Worm (Caenorhabditis elegans) whole organism, L1 larva: ENCODE results near the gene ZK813.1.

ENCODE experiments used
- Y116A8C.19 ChIP-seq: sonication (generic microtip); optimal IDR thresholded peaks from 2 replicates; lab custom pipeline; 2016; ENCODE audit warnings: missing compliant biosample characterization, missing genetic modification characterization, borderline replicate concordance
- aha-1 ChIP-seq: fragments of 150-350 bp; optimal IDR thresholded peaks from 2 replicates; lab custom pipeline; 2014; ENCODE audit warnings: missing biosample characterization, missing genetic modification characterization
- alr-1 ChIP-seq: fragments of 200-800 bp; sonication (Bioruptor generic); optimal IDR thresholded peaks from 2 replicates; lab custom pipeline; 2018; ENCODE audit warnings: borderline replicate concordance, mild to moderate bottlenecking, missing genetic modification characterization, missing compliant biosample characterization
- aly-2 ChIP-seq: fragments of 150-350 bp; optimal IDR thresholded peaks from 2 replicates; lab custom pipeline; 2014; ENCODE audit warnings: missing biosample characterization, missing genetic modification characterization
- blmp-1 ChIP-seq: fragments of 150-350 bp; optimal IDR thresholded peaks from 2 replicates; lab custom pipeline; 2014; ENCODE audit warnings: missing biosample characterization, missing genetic modification characterization
- ceh-8 ChIP-seq: fragments of 200-800 bp; sonication (Bioruptor generic); optimal IDR thresholded peaks from 2 replicates; lab custom pipeline; 2018; ENCODE audit warnings: mild to moderate bottlenecking, missing genetic modification characterization, moderate library complexity, missing compliant biosample characterization
- ceh-82 ChIP-seq, 3 experiments: fragments of 150-350 bp in 1 of 3; sonication (generic microtip) in 2 of 3; optimal IDR thresholded peaks; 2 replicates each; lab custom pipeline; 2014 to 2017; ENCODE audit warnings: missing biosample characterization in 3 of 3, missing genetic modification characterization in 3 of 3
- ceh-90 ChIP-seq: sonication (generic microtip); optimal IDR thresholded peaks from 2 replicates; lab custom pipeline; 2016; ENCODE audit warnings: missing genetic modification characterization, missing compliant biosample characterization
- ces-1 ChIP-seq: fragments of 150-350 bp; optimal IDR thresholded peaks from 2 replicates; lab custom pipeline; 2014; ENCODE audit warnings: missing biosample characterization, missing genetic modification reagents, missing genetic modification characterization
- dsc-1 ChIP-seq: sonication (generic microtip); optimal IDR thresholded peaks from 2 replicates; lab custom pipeline; 2016; ENCODE audit warnings: mild to moderate bottlenecking, missing genetic modification characterization, missing compliant biosample characterization
- efl-1 ChIP-seq, 4 experiments: fragments of 150-350 bp; optimal IDR thresholded peaks in 3 of 4; peaks in 1 of 4; 1 replicate in 1 of 4; 2 replicates in 3 of 4; lab custom pipeline; 2014; ENCODE audit warnings: missing biosample characterization in 2 of 4, missing genetic modification characterization in 2 of 4, missing genetic modification reagents in 2 of 4
- fkh-10 ChIP-seq: sonication (generic microtip); optimal IDR thresholded peaks from 2 replicates; lab custom pipeline; 2017; ENCODE audit warnings: missing biosample characterization, missing genetic modification reagents, missing genetic modification characterization
- fkh-8 ChIP-seq: sonication (generic microtip); optimal IDR thresholded peaks from 2 replicates; lab custom pipeline; 2016; ENCODE audit warnings: mild to moderate bottlenecking, missing genetic modification characterization, missing compliant biosample characterization
- irx-1 ChIP-seq: sonication (generic microtip); optimal IDR thresholded peaks from 2 replicates; lab custom pipeline; 2016; ENCODE audit warnings: missing genetic modification characterization, missing compliant biosample characterization
- jun-1 ChIP-seq: fragments of 150-350 bp; optimal IDR thresholded peaks from 2 replicates; lab custom pipeline; 2014; ENCODE audit warnings: missing biosample characterization, missing genetic modification reagents, missing genetic modification characterization
- lin-13 ChIP-seq: fragments of 150-350 bp; optimal IDR thresholded peaks from 2 replicates; lab custom pipeline; 2014; ENCODE audit warnings: missing biosample characterization, missing genetic modification reagents, missing genetic modification characterization
- lin-14 ChIP-seq: fragments of 200-800 bp; sonication (Bioruptor generic); optimal IDR thresholded peaks from 2 replicates; lab custom pipeline; 2018; ENCODE audit warnings: mild to moderate bottlenecking, missing genetic modification characterization, moderate library complexity, missing compliant biosample characterization
- lin-35 ChIP-seq, 2 experiments: fragments of 150-350 bp; optimal IDR thresholded peaks; 2 replicates each; lab custom pipeline; 2014; ENCODE audit warnings: missing biosample characterization in 2 of 2, missing genetic modification characterization in 2 of 2, missing genetic modification reagents in 2 of 2
- lin-39 ChIP-seq: fragments of 150-350 bp; optimal IDR thresholded peaks from 2 replicates; lab custom pipeline; 2014; ENCODE audit warnings: missing biosample characterization, missing genetic modification reagents, missing genetic modification characterization
- lir-3 ChIP-seq: sonication (generic microtip); optimal IDR thresholded peaks from 2 replicates; lab custom pipeline; 2016; ENCODE audit warnings: mild to moderate bottlenecking, missing genetic modification characterization, moderate library complexity, missing compliant biosample characterization; ENCODE audit not compliant: poor library complexity
- nhr-28 ChIP-seq: fragments of 150-350 bp; optimal IDR thresholded peaks from 2 replicates; lab custom pipeline; 2014; ENCODE audit warnings: missing biosample characterization, missing genetic modification characterization
- nhr-71 ChIP-seq: sonication (generic microtip); optimal IDR thresholded peaks from 2 replicates; lab custom pipeline; 2016; ENCODE audit warnings: mild to moderate bottlenecking, missing genetic modification characterization, moderate library complexity, missing compliant biosample characterization
- nhr-77 ChIP-seq: fragments of 150-350 bp; optimal IDR thresholded peaks from 2 replicates; lab custom pipeline; 2014; ENCODE audit warnings: missing biosample characterization, missing genetic modification characterization
- nhr-90 ChIP-seq: sonication (generic microtip); optimal IDR thresholded peaks from 2 replicates; lab custom pipeline; 2016; ENCODE audit warnings: mild to moderate bottlenecking, missing genetic modification characterization, missing compliant biosample characterization; ENCODE audit not compliant: poor library complexity
- rnt-1 ChIP-seq: sonication (generic microtip); optimal IDR thresholded peaks from 2 replicates; lab custom pipeline; 2016; ENCODE audit warnings: mild to moderate bottlenecking, missing genetic modification characterization, moderate library complexity, missing compliant biosample characterization
- skn-1 ChIP-seq: fragments of 150-350 bp; optimal IDR thresholded peaks from 2 replicates; lab custom pipeline; 2014; ENCODE audit warnings: missing biosample characterization, missing genetic modification characterization
- snpc-4 ChIP-seq: fragments of 150-350 bp; optimal IDR thresholded peaks from 2 replicates; lab custom pipeline; 2014; ENCODE audit warnings: missing biosample characterization, missing genetic modification characterization
- snu-23 ChIP-seq: sonication (generic microtip); optimal IDR thresholded peaks from 2 replicates; lab custom pipeline; 2016; ENCODE audit warnings: missing genetic modification characterization, missing compliant biosample characterization
- sox-4 ChIP-seq: sonication (generic microtip); optimal IDR thresholded peaks from 2 replicates; lab custom pipeline; 2016; ENCODE audit warnings: missing genetic modification characterization, missing compliant biosample characterization
- unc-30 ChIP-seq: sonication (generic microtip); optimal IDR thresholded peaks from 2 replicates; lab custom pipeline; 2017; ENCODE audit warnings: missing biosample characterization, missing genetic modification characterization
- unc-62 ChIP-seq: fragments of 150-350 bp; optimal IDR thresholded peaks from 2 replicates; lab custom pipeline; 2014; ENCODE audit warnings: missing biosample characterization, missing genetic modification reagents, missing genetic modification characterization
- vab-15 ChIP-seq: sonication (generic microtip); optimal IDR thresholded peaks from 2 replicates; lab custom pipeline; 2017; ENCODE audit warnings: missing genotype, mild to moderate bottlenecking, missing genetic modification characterization, missing compliant biosample characterization
- xbp-1 ChIP-seq: sonication (generic microtip); optimal IDR thresholded peaks from 2 replicates; lab custom pipeline; 2016; ENCODE audit warnings: missing genetic modification characterization, missing compliant biosample characterization
- zag-1 ChIP-seq: fragments of 150-350 bp; optimal IDR thresholded peaks from 2 replicates; lab custom pipeline; 2014; ENCODE audit warnings: missing biosample characterization, missing genetic modification characterization
- zip-4 ChIP-seq: fragments of 200-800 bp; sonication (Bioruptor generic); optimal IDR thresholded peaks from 2 replicates; lab custom pipeline; 2018; ENCODE audit warnings: mild to moderate bottlenecking, missing genetic modification characterization, moderate library complexity, missing compliant biosample characterization
- ztf-4 ChIP-seq: fragments of 150-350 bp; optimal IDR thresholded peaks from 2 replicates; lab custom pipeline; 2014; ENCODE audit warnings: missing biosample characterization, missing genetic modification characterization

The ZK813.1 gene

DNA sequence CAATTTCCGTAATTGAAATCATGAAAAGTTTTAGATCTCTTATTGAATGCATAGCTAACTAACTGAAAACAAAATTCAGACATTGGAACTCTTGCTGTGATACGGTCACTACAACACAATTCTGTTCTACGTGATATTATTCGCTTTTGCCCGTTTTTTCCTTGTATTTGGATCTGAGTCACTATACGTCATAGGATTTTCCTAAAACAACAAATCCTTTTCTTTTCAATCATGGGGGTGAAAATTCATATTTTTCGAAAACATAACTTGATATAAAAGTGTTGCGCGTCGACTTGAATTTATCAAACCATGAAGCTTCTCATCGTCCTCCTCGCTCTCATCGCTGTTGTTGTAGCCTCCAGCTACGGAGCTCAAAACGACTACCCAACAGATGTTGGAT lies at the start of gene ZK813.1:
Gene ZK813.1 (plus strand): TSS at position 301 of the 400 bp plus-strand sequence.
- no peak for TF ChIP-seq nhr-77 (tag; lab: Kevin White, UChicago)
- no peak for TF ChIP-seq zag-1
- TF ChIP-seq zip-4 (GFP tag; lab: Kevin White, UChicago), result no peak
- no peak for TF ChIP-seq rnt-1 (tag; lab: Kevin White, UChicago)
- TF ChIP-seq nhr-71, result no peak
- no peak for TF ChIP-seq unc-30 (tag; lab: Kevin White, UChicago)
- no peak for TF ChIP-seq ces-1
- no peak for TF ChIP-seq blmp-1 (tag; lab: Kevin White, UChicago)
- TF ChIP-seq fkh-8 (tag; lab: Kevin White, UChicago), result no peak
- no peak for TF ChIP-seq xbp-1 (tag; lab: Kevin White, UChicago)
- TF ChIP-seq unc-62, result no peak
- TF ChIP-seq lir-3, result no peak
- TF ChIP-seq lin-13, result no peak
- TF ChIP-seq alr-1 (tag; lab: Kevin White, UChicago), result no peak

- peak; percentile 70 for TF ChIP-seq blmp-1 (tag; lab: Kevin White, UChicago)
- TF ChIP-seq vab-15 (tag; lab: Kevin White, UChicago), result no peak
Measured at ce11 chrX:3396735-3397134, 49.4 kb upstream of the ZK813.1 start.

DNA sequence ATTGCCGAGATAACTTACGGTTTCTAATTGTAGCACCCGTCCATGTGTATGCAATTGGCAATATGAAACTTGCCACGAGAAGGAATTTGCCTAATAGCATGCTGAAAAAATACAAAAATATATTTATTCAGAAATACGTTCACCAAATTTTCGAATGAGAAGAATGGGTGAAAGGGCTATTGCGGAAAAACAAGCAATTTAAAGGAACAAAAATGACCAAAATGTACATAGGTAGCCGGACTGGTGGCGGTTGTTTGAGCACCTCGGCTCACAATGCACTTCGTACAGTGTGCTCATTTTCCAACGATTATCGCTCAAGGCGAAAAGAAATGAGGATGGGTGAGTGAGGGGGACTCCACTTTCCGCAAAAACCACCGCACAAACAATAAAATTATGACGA lies 46.2 kb upstream of the ZK813.1 start, which contains the start of gene cht-1:
Gene cht-1 (minus strand): TSS at position 101 of the 400 bp plus-strand sequence.
- TF ChIP-seq fkh-10 (no peak), nhr-90 (tag; lab: Kevin White, UChicago) (no peak), Y116A8C.19 (tag; lab: Kevin White, UChicago) (no peak), dsc-1 (tag; lab: Kevin White, UChicago) (no peak), skn-1 (tag; lab: Kevin White, UChicago) (no peak), lin-35 (GFP tag; optimal IDR thresholded peaks at IDR 0.05; lab: Kevin White, UChicago) (no peak)

DNA sequence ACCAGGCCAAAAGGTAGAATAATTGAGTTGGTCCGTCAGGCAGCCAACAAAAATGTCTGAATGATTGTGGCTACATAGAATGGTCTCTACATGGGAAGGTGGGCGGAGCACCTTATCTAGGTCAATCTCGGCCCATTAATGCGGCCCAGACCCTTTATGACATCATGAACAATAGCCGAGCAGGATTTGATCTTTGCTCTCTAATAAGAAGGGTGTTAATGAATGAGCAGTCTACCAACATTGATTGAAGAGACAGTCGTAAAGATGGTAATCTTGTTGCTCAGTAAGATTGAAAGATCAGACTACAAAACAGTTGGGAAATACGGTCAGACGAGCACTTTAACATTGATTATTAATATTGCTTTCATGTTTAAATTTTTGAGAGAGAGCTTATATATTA lies 45.7 kb upstream of the ZK813.1 start:
- TF ChIP-seq jun-1 (tag; lab: Kevin White, UChicago) (no peak), lin-39 (tag; lab: Kevin White, UChicago) (no peak), efl-1 (optimal IDR thresholded peaks at IDR 0.05; lab: Kevin White, UChicago) (no peak), efl-1 (GFP tag; optimal IDR thresholded peaks at IDR 0.05 in 1 of 2; lab: Kevin White, UChicago) (no peak), ceh-90 (no peak), aly-2 (tag; lab: Kevin White, UChicago) (no peak), vab-15 (tag; lab: Kevin White, UChicago) (no peak), ztf-4 (tag; lab: Kevin White, UChicago) (no peak), aha-1 (tag; lab: Kevin White, UChicago) (no peak), lin-14 (GFP tag; lab: Kevin White, UChicago) (no peak), snpc-4 (tag; lab: Kevin White, UChicago) (no peak), blmp-1 (tag; lab: Kevin White, UChicago) (no peak), sox-4 (tag; lab: Kevin White, UChicago) (no peak), nhr-28 (no peak), snu-23 (GFP tag; lab: Kevin White, UChicago) (no peak), irx-1 (tag; lab: Kevin White, UChicago) (no peak), ceh-8 (GFP tag; lab: Kevin White, UChicago) (no peak), xbp-1 (tag; lab: Kevin White, UChicago) (no peak), unc-62 (no peak), ceh-82 (tag; optimal IDR thresholded peaks at IDR 0.05; lab: Kevin White, UChicago) (no peak), zag-1 (no peak)
